Worm (Caenorhabditis elegans) whole organism, midembryonic: ENCODE data around the gene nspe-5.

Source experiments
- flt-1 ChIP-seq: fragments of 200-800 bp; sonication (Bioruptor generic); IDR thresholded peaks from 2 replicates; pipeline ENCODE4 v1.3.6; 2022; ENCODE audit warnings: missing genetic modification characterization, missing compliant biosample characterization
- klf-2 ChIP-seq: fragments of 200-800 bp; sonication (Bioruptor generic); conservative IDR thresholded peaks from 2 replicates; pipeline ENCODE4 v1.3.6; 2022; ENCODE audit warnings: missing genetic modification reagents, missing genetic modification characterization, missing compliant biosample characterization
- ztf-29 ChIP-seq: fragments of 200-800 bp; sonication (Bioruptor generic); IDR thresholded peaks from 2 replicates; pipeline ENCODE4 v1.3.6; 2022; ENCODE audit warnings: missing genetic modification reagents, missing genetic modification characterization, missing compliant biosample characterization

DNA sequence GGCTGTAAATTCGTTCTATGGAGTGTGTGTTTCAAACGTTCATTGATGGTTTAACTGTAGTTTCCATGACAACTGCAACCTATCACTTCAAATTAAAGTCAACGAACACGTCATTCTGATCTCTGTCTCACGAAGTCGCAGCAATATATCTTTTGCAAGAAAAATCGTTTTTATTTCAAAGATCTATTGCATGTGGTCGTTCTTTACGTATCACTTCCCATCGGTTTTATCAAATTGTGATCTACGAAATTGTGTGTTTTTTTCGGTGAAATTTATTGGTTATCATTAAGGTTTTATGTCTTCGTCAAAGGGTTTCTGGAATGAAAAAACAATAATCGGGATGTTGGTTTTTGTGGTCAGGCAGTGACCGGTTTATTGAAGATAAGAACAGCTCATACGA is 5.8 kb upstream of the nspe-5 start:
- no peak for TF ChIP-seq klf-2
- no peak for TF ChIP-seq flt-1 (GFP tag; lab: Robert Waterston, UW)
- TF ChIP-seq ztf-29 (GFP tag; lab: Robert Waterston, UW), result no peak
